Worm (Caenorhabditis elegans) whole organism, L2 larva: Measurements from ENCODE around the gene ZC513.3.
A peak's percentile ranks its signal among the peaks of the same experiment; 100 is the strongest.

ENCODE experiments used
- C34F6.9 ChIP-seq: fragments of 150-350 bp; optimal IDR thresholded peaks from 2 replicates; lab custom pipeline; 2014; ENCODE audit warnings: missing biosample characterization, missing genetic modification characterization
- F13H6.1 ChIP-seq: sonication (generic microtip); optimal IDR thresholded peaks from 2 replicates; lab custom pipeline; 2016; ENCODE audit warnings: missing genetic modification characterization, missing compliant biosample characterization
- R02D3.7 ChIP-seq: fragments of 150-350 bp; optimal IDR thresholded peaks from 2 replicates; lab custom pipeline; 2014; ENCODE audit warnings: missing biosample characterization, missing genetic modification characterization
- Y55F3AM.14 ChIP-seq: fragments of 200-800 bp; sonication (Bioruptor generic); optimal IDR thresholded peaks from 2 replicates; lab custom pipeline; 2018; ENCODE audit warnings: mild to moderate bottlenecking, missing genetic modification characterization, missing compliant biosample characterization
- ZK546.5 ChIP-seq: sonication (generic microtip); optimal IDR thresholded peaks from 2 replicates; lab custom pipeline; 2017; ENCODE audit warnings: missing biosample characterization, missing genetic modification characterization
- ama-1 ChIP-seq: fragments of 150-350 bp; optimal IDR thresholded peaks from 2 replicates; lab custom pipeline; 2018; ENCODE audit warnings: inconsistent platforms
- blmp-1 ChIP-seq: sonication (generic microtip); optimal IDR thresholded peaks from 2 replicates; lab custom pipeline; 2017; ENCODE audit warnings: missing genetic modification characterization, mild to moderate bottlenecking, missing compliant biosample characterization, antibody characterized with exemption, moderate library complexity; ENCODE audit not compliant: insufficient read depth
- ceh-16 ChIP-seq: fragments of 150-350 bp; optimal IDR thresholded peaks from 2 replicates; lab custom pipeline; 2014; ENCODE audit warnings: missing biosample characterization, missing genetic modification characterization
- ceh-82 ChIP-seq: fragments of 150-350 bp; optimal IDR thresholded peaks from 2 replicates; lab custom pipeline; 2014; ENCODE audit warnings: missing biosample characterization, missing genetic modification characterization
- crh-2 ChIP-seq: sonication (generic microtip); optimal IDR thresholded peaks from 2 replicates; lab custom pipeline; 2017; ENCODE audit warnings: missing biosample characterization, missing genetic modification characterization
- dmd-4 ChIP-seq: sonication (generic microtip); optimal IDR thresholded peaks from 2 replicates; lab custom pipeline; 2017; ENCODE audit warnings: missing biosample characterization, missing genetic modification characterization
- egl-27 ChIP-seq: sonication (generic microtip); optimal IDR thresholded peaks from 3 replicates; lab custom pipeline; 2017; ENCODE audit warnings: missing biosample characterization, missing genetic modification reagents, missing genetic modification characterization
- elt-1 ChIP-seq: fragments of 150-350 bp; optimal IDR thresholded peaks from 2 replicates; lab custom pipeline; 2014; ENCODE audit warnings: missing biosample characterization, missing genetic modification characterization
- elt-3 ChIP-seq: sonication (generic microtip); optimal IDR thresholded peaks from 2 replicates; lab custom pipeline; 2017; ENCODE audit warnings: missing biosample characterization, missing genetic modification characterization
- gmeb-1 ChIP-seq: fragments of 150-350 bp; optimal IDR thresholded peaks from 2 replicates; lab custom pipeline; 2014; ENCODE audit warnings: missing biosample characterization, missing genetic modification characterization
- lin-11 ChIP-seq: fragments of 150-350 bp; sonication (generic microtip); optimal IDR thresholded peaks from 2 replicates; lab custom pipeline; 2014; ENCODE audit warnings: missing biosample characterization, missing genetic modification characterization, inconsistent platforms, mixed read lengths
- lin-13 ChIP-seq: fragments of 150-350 bp; optimal IDR thresholded peaks from 2 replicates; lab custom pipeline; 2014; ENCODE audit warnings: missing biosample characterization, missing genetic modification reagents, missing genetic modification characterization
- lin-39 ChIP-seq: fragments of 150-350 bp; optimal IDR thresholded peaks from 2 replicates; lab custom pipeline; 2014; ENCODE audit warnings: missing biosample characterization, missing genetic modification reagents, missing genetic modification characterization
- lsy-2 ChIP-seq, 2 experiments: fragments of 150-350 bp in 1 of 2; sonication (generic microtip) in 1 of 2; optimal IDR thresholded peaks; 2 replicates each; lab custom pipeline; 2014 to 2017; ENCODE audit warnings: missing biosample characterization in 2 of 2, missing genetic modification characterization in 2 of 2
- mab-5 ChIP-seq: fragments of 150-350 bp; optimal IDR thresholded peaks from 2 replicates; lab custom pipeline; 2014; ENCODE audit warnings: missing biosample characterization, missing genetic modification characterization
- mbf-1 ChIP-seq: sonication (generic microtip); optimal IDR thresholded peaks from 2 replicates; lab custom pipeline; 2017; ENCODE audit warnings: missing biosample characterization, missing genetic modification characterization
- mdl-1 ChIP-seq, 2 experiments: fragments of 150-350 bp in 1 of 2; sonication (generic microtip) in 1 of 2; optimal IDR thresholded peaks; 2 replicates each; lab custom pipeline; 2017; ENCODE audit warnings: missing biosample characterization in 2 of 2, missing genetic modification characterization in 2 of 2
- nhr-10 ChIP-seq: sonication (generic microtip); optimal IDR thresholded peaks from 2 replicates; lab custom pipeline; 2017; ENCODE audit warnings: missing biosample characterization, missing genetic modification characterization
- nhr-11 ChIP-seq: fragments of 150-350 bp; optimal IDR thresholded peaks from 2 replicates; lab custom pipeline; 2014; ENCODE audit warnings: missing biosample characterization, missing genetic modification characterization
- nhr-12 ChIP-seq: fragments of 150-350 bp; optimal IDR thresholded peaks from 2 replicates; lab custom pipeline; 2014; ENCODE audit warnings: missing biosample characterization, missing genetic modification characterization
- nhr-129 ChIP-seq: fragments of 150-350 bp; optimal IDR thresholded peaks from 2 replicates; lab custom pipeline; 2014; ENCODE audit warnings: missing biosample characterization, missing genetic modification characterization
- nhr-21 ChIP-seq: fragments of 150-350 bp; optimal IDR thresholded peaks from 2 replicates; lab custom pipeline; 2014; ENCODE audit warnings: missing biosample characterization, missing genetic modification characterization
- nhr-23 ChIP-seq: fragments of 150-350 bp; optimal IDR thresholded peaks from 2 replicates; lab custom pipeline; 2014; ENCODE audit warnings: missing biosample characterization, missing genetic modification reagents, missing genetic modification characterization
- nhr-237 ChIP-seq: fragments of 150-350 bp; optimal IDR thresholded peaks from 2 replicates; lab custom pipeline; 2014; ENCODE audit warnings: missing biosample characterization, missing genetic modification characterization
- nhr-25 ChIP-seq: fragments of 150-350 bp; sonication (generic microtip); optimal IDR thresholded peaks from 3 replicates; lab custom pipeline; 2014; ENCODE audit warnings: missing biosample characterization, missing genetic modification characterization
- nhr-6 ChIP-seq: fragments of 150-350 bp; optimal IDR thresholded peaks from 2 replicates; lab custom pipeline; 2014; ENCODE audit warnings: missing biosample characterization, missing genetic modification characterization
- nhr-77 ChIP-seq: fragments of 150-350 bp; optimal IDR thresholded peaks from 2 replicates; lab custom pipeline; 2014; ENCODE audit warnings: missing biosample characterization, missing genetic modification characterization
- peb-1 ChIP-seq: fragments of 150-350 bp; optimal IDR thresholded peaks from 2 replicates; lab custom pipeline; 2014; ENCODE audit warnings: missing biosample characterization, missing genetic modification characterization
- sem-4 ChIP-seq: fragments of 150-350 bp; optimal IDR thresholded peaks from 2 replicates; lab custom pipeline; 2014; ENCODE audit warnings: missing biosample characterization, missing genetic modification reagents, missing genetic modification characterization
- skn-1 ChIP-seq: sonication (generic microtip); optimal IDR thresholded peaks from 2 replicates; lab custom pipeline; 2017; ENCODE audit warnings: missing biosample characterization, missing genetic modification characterization
- sma-3 ChIP-seq: sonication (generic microtip); optimal IDR thresholded peaks from 2 replicates; lab custom pipeline; 2016; ENCODE audit warnings: missing genetic modification reagents, missing genetic modification characterization, missing compliant biosample characterization
- sma-9 ChIP-seq, 2 experiments: fragments of 150-350 bp in 1 of 2; sonication (generic microtip) in 1 of 2; optimal IDR thresholded peaks; 2 replicates each; lab custom pipeline; 2014 to 2016; ENCODE audit warnings: missing genetic modification characterization in 2 of 2, mild to moderate bottlenecking in 1 of 2, missing biosample characterization in 1 of 2, missing compliant biosample characterization in 1 of 2, missing genetic modification reagents in 1 of 2, moderate library complexity in 1 of 2
- snpc-4 ChIP-seq: fragments of 150-350 bp; optimal IDR thresholded peaks from 2 replicates; lab custom pipeline; 2014; ENCODE audit warnings: missing biosample characterization, missing genetic modification characterization
- unc-39 ChIP-seq: fragments of 150-350 bp; optimal IDR thresholded peaks from 2 replicates; lab custom pipeline; 2014; ENCODE audit warnings: missing biosample characterization, missing genetic modification characterization
- unc-55 ChIP-seq: fragments of 150-350 bp; sonication (generic microtip); optimal IDR thresholded peaks from 3 replicates; lab custom pipeline; 2014; ENCODE audit warnings: missing biosample characterization, missing genetic modification reagents, missing genetic modification characterization
- unc-62 ChIP-seq: fragments of 150-350 bp; optimal IDR thresholded peaks from 2 replicates; lab custom pipeline; 2014; ENCODE audit warnings: missing biosample characterization, missing genetic modification reagents, missing genetic modification characterization
- zag-1 ChIP-seq: fragments of 150-350 bp; optimal IDR thresholded peaks from 2 replicates; lab custom pipeline; 2014; ENCODE audit warnings: missing biosample characterization, missing genetic modification characterization
- ztf-1 ChIP-seq: fragments of 200-800 bp; sonication (Bioruptor generic); conservative IDR thresholded peaks from 2 replicates; pipeline ENCODE4 v1.3.6; 2022; ENCODE audit warnings: missing genetic modification characterization, missing compliant biosample characterization
- ztf-4 ChIP-seq: fragments of 150-350 bp; optimal IDR thresholded peaks from 2 replicates; lab custom pipeline; 2014; ENCODE audit warnings: missing biosample characterization, missing genetic modification characterization

ZC513.3 gene

DNA sequence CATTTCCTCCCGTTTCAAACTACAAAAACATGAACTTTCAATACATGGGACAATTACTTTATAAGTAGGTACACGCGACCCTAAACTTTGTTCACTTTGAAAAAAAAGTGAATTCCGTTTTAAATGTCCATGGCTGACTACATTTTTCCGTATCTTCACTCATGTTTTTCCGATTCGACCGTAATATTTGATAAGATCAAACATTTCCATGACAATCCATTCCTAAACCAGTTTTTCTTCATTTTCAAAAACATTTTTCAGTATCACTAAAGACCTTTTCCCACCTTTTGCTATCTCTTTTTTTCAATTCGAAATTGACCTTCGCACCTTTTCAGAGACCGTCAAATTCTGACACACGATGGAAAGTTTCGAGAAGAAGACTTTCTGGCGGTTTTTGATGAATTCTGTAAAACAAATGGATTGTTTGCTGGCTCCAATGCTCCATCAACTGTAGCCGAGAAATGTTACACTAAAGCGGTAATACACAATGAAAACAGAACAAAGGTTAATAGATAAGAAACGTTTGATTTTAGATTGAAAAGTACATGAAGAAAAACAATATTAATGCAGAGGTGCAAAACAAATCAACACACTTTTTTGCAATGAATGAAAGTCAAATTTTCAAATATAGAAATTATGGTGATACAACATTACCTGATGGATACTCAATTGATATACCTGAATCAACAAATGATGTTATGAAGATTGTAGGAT, 19.2 kb upstream of the ZC513.3 start:
- TF ChIP-seq unc-39 (tag; lab: Kevin White, UChicago) = no peak
- peak; percentile 18 for TF ChIP-seq sma-3 (GFP tag; lab: Kevin White, UChicago)
- no peak for TF ChIP-seq nhr-237 (tag; lab: Kevin White, UChicago)
- TF ChIP-seq lin-13 (GFP tag; lab: Kevin White, UChicago) = no peak
- TF ChIP-seq lin-39 (tag; lab: Kevin White, UChicago) = no peak
- TF ChIP-seq sma-9 (GFP tag; optimal IDR thresholded peaks at IDR 0.05; lab: Kevin White, UChicago) = peak; percentile 70
- no peak for TF ChIP-seq sma-9 (tag; optimal IDR thresholded peaks at IDR 0.05; lab: Kevin White, UChicago)
- TF ChIP-seq snpc-4 (tag; lab: Kevin White, UChicago) = no peak
- no peak for TF ChIP-seq peb-1
- TF ChIP-seq gmeb-1 = no peak
- no peak for TF ChIP-seq unc-55 (GFP tag; lab: Kevin White, UChicago)
- no peak for TF ChIP-seq nhr-10 (tag; lab: Kevin White, UChicago)
- TF ChIP-seq nhr-77 (tag; lab: Kevin White, UChicago) = no peak
- peak; percentile 56 for TF ChIP-seq nhr-25 (tag; lab: Kevin White, UChicago)
- TF ChIP-seq nhr-11 (tag; lab: Kevin White, UChicago) = no peak
- no peak for TF ChIP-seq zag-1
- TF ChIP-seq blmp-1 (tag; lab: Kevin White, UChicago) = peak; percentile 42

DNA sequence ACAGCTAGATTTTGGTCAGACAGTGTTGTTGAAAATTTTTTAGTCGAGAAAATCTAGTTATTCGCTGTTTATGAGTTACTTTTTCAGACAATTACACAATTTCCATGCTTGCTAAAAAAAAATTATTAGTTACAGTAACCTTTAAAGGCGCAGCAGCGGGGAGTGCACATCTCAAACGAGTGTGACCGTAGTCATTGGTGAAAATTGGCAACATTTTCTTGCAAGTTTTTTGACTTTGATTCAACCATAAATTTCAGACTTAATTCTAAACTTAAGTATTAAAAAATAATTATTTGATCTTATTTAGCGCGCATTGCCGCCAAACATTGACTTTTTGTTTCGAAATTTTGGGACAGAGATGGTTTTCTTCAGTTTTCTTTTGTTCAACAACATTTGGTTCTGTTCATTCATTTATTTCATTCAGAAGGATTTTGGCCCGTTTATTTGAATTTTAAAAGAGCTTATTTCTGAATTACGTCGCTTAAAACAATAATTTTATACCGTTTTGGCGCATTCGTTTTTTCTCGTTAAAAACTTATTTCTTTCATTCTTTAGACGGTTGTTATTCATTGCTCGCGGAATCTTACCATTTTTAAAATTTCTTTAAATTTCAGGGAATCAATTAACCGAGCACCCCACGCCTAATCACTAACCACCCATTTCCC, 17.8 kb upstream of the ZC513.3 start, which contains the start of gene oma-2:
Gene oma-2, plus strand, starts transcription at position 615 of the 665 bp plus-strand sequence.
- TF ChIP-seq lin-13 (GFP tag; lab: Kevin White, UChicago) (no peak), mdl-1 (tag; optimal IDR thresholded peaks at IDR 0.05; lab: Kevin White, UChicago) (no peak), sma-9 (GFP tag; optimal IDR thresholded peaks at IDR 0.05; lab: Kevin White, UChicago) (no peak), sma-9 (tag; optimal IDR thresholded peaks at IDR 0.05; lab: Kevin White, UChicago) (no peak), lsy-2 (tag; optimal IDR thresholded peaks at IDR 0.05; lab: Kevin White, UChicago) (no peak)

DNA sequence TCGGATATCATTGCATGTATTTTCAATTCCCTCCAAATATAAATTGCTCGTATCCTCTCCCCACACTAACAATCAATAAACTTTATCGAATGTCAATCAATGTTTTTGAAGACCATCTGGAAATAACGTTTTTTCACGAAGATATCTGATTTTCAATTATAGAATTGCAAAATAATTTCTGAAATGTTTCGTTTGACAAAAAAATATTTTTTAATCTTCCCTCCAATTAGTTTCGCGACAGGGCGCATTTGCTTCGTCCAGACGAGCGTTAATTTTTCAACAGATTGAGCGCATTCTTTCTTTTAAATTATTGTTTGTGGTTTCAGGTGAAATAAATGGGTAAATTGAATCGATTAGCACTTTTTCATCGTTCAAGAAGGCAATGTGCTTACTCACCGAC, 15.7 kb upstream of the ZC513.3 start, which contains the start of gene vars-1:
Gene vars-1, plus strand, starts transcription at position 291 of the 400 bp plus-strand sequence.
- TF ChIP-seq ama-1 (lab: Kevin White, UChicago) = no peak
- no peak for TF ChIP-seq Y55F3AM.14
- peak; percentile 48 for TF ChIP-seq nhr-21 (tag; lab: Kevin White, UChicago)
- no peak for TF ChIP-seq ztf-1 (GFP tag; lab: Robert Waterston, UW)
- no peak for TF ChIP-seq nhr-12 (tag; lab: Kevin White, UChicago)
- TF ChIP-seq gmeb-1 = peak; percentile 97
- no peak for TF ChIP-seq sem-4
- TF ChIP-seq peb-1 = no peak
- TF ChIP-seq nhr-10 (tag; lab: Kevin White, UChicago) = no peak
- TF ChIP-seq crh-2 (tag; lab: Kevin White, UChicago) = peak; percentile 50
- TF ChIP-seq ceh-82 (tag; lab: Kevin White, UChicago) = no peak
- peak; percentile 64 for TF ChIP-seq unc-55 (GFP tag; lab: Kevin White, UChicago)
- no peak for TF ChIP-seq ceh-16 (tag; lab: Kevin White, UChicago)
- no peak for TF ChIP-seq elt-3 (tag; lab: Kevin White, UChicago)
- peak; percentile 4 for TF ChIP-seq egl-27 (tag; lab: Kevin White, UChicago)
- no peak for TF ChIP-seq F13H6.1 (tag; lab: Kevin White, UChicago)
- TF ChIP-seq unc-62 = no peak
- no peak for TF ChIP-seq unc-39 (tag; lab: Kevin White, UChicago)
- no peak for TF ChIP-seq skn-1 (tag; lab: Kevin White, UChicago)
- no peak for TF ChIP-seq mab-5 (tag; lab: Kevin White, UChicago)
- peak; percentile 29 for TF ChIP-seq nhr-25 (tag; lab: Kevin White, UChicago)
- TF ChIP-seq blmp-1 (tag; lab: Kevin White, UChicago) = no peak
- no peak for TF ChIP-seq dmd-4 (tag; lab: Kevin White, UChicago)
- peak; percentile 13 for TF ChIP-seq nhr-129
- TF ChIP-seq elt-1 (tag; lab: Kevin White, UChicago) = no peak
- no peak for TF ChIP-seq lin-11 (tag; lab: Kevin White, UChicago)
- no peak for TF ChIP-seq ZK546.5 (tag; lab: Kevin White, UChicago)
- TF ChIP-seq sma-9 (GFP tag; optimal IDR thresholded peaks at IDR 0.05; lab: Kevin White, UChicago) = peak; percentile 42
- TF ChIP-seq sma-9 (tag; optimal IDR thresholded peaks at IDR 0.05; lab: Kevin White, UChicago) = no peak
- no peak for TF ChIP-seq lin-39 (tag; lab: Kevin White, UChicago)
- no peak for TF ChIP-seq snpc-4 (tag; lab: Kevin White, UChicago)
- no peak for TF ChIP-seq nhr-23
- no peak for TF ChIP-seq mdl-1 (tag; optimal IDR thresholded peaks at IDR 0.05; lab: Kevin White, UChicago)
- TF ChIP-seq R02D3.7 (tag; lab: Kevin White, UChicago) = no peak
- TF ChIP-seq sma-3 (GFP tag; lab: Kevin White, UChicago) = peak; percentile 43
- TF ChIP-seq lin-13 (GFP tag; lab: Kevin White, UChicago) = peak; percentile 35
- TF ChIP-seq nhr-11 (tag; lab: Kevin White, UChicago) = no peak
- TF ChIP-seq lsy-2 (tag; optimal IDR thresholded peaks at IDR 0.05; lab: Kevin White, UChicago) = peak in 1 of 2 experiments; percentile 76
- TF ChIP-seq mbf-1 (tag; lab: Kevin White, UChicago) = no peak
- TF ChIP-seq nhr-6 (tag; lab: Kevin White, UChicago) = no peak
- TF ChIP-seq zag-1 = no peak
- TF ChIP-seq ztf-4 (tag; lab: Kevin White, UChicago) = no peak
- peak; percentile 66 for TF ChIP-seq C34F6.9
